Worm (Caenorhabditis elegans): Measurements from ENCODE around the gene piki-1.

piki-1 gene

ce11 chrX:15272925-15273324 is 26.7 kb upstream of the piki-1 start:
- TF ChIP-seq nhr-25 (tag; optimal IDR thresholded peaks at IDR 0.05; ENCODE audit: borderline replicate concordance, insufficient read depth) (peak; percentile 72), egl-43 (GFP tag; IDR thresholded peaks at IDR 0.05) (no peak), lin-13 (GFP tag; optimal IDR thresholded peaks at IDR 0.05) (no peak), aha-1 (tag) (peak; percentile 54), fos-1 (tag; optimal IDR thresholded peaks at IDR 0.05) (no peak), hif-1 (tag; optimal IDR thresholded peaks at IDR 0.05) (no peak)

ce11 chrX:15270656-15271055 is 24.5 kb upstream of the piki-1 start:
- TF ChIP-seq nhr-28 (tag; optimal IDR thresholded peaks at IDR 0.05), result no peak
- TF ChIP-seq aha-1 (tag), result peak; percentile 93

- TF ChIP-seq ceh-20 (GFP tag; IDR thresholded peaks at IDR 0.05) (no peak), hlh-30 (tag; optimal IDR thresholded peaks at IDR 0.05; ENCODE audit: insufficient read depth) (no peak), unc-62 (GFP tag; optimal IDR thresholded peaks at IDR 0.05 in 1 of 2) (peak in 1 of 2 experiments; percentile 96), unc-62 (tag; optimal IDR thresholded peaks at IDR 0.05) (no peak)
Observed at ce11 chrX:15268461-15268860, 22.3 kb upstream of the piki-1 start.

- TF ChIP-seq nhr-237 (tag; optimal IDR thresholded peaks at IDR 0.05), result no peak
- no peak for TF ChIP-seq zag-1 (tag; optimal IDR thresholded peaks at IDR 0.05)
- TF ChIP-seq hlh-30 (tag; optimal IDR thresholded peaks at IDR 0.05; ENCODE audit: insufficient read depth), result peak; percentile 26
- TF ChIP-seq lir-3 (tag; optimal IDR thresholded peaks at IDR 0.05), result no peak
- peak; percentile 37 for TF ChIP-seq aha-1 (tag)
- TF ChIP-seq set-16 (GFP tag; IDR thresholded peaks at IDR 0.05), result no peak
- TF ChIP-seq snpc-1.2 (GFP tag; IDR thresholded peaks at IDR 0.05), result no peak
- TF ChIP-seq nhr-42 (GFP tag; IDR thresholded peaks at IDR 0.05), result no peak
Observed at ce11 chrX:15264593-15264992, 18.4 kb upstream of the piki-1 start.

ce11 chrX:15264149-15264548 is 17.9 kb upstream of the piki-1 start:
- TF ChIP-seq nhr-48 (tag; optimal IDR thresholded peaks at IDR 0.05), result no peak
- no peak for TF ChIP-seq daf-12 (tag; optimal IDR thresholded peaks at IDR 0.05)
- TF ChIP-seq zfp-2 (tag; optimal IDR thresholded peaks at IDR 0.05), result no peak
- no peak for TF ChIP-seq spr-3 (GFP tag; optimal IDR thresholded peaks at IDR 0.05)
- TF ChIP-seq pqm-1 (tag; optimal IDR thresholded peaks at IDR 0.05), result no peak
- no peak for TF ChIP-seq nhr-102 (tag; optimal IDR thresholded peaks at IDR 0.05)
- TF ChIP-seq hlh-11 (tag; optimal IDR thresholded peaks at IDR 0.05), result no peak
- no peak for TF ChIP-seq aha-1 (tag)
- TF ChIP-seq F10B5.3 (tag; optimal IDR thresholded peaks at IDR 0.05), result no peak

- TF ChIP-seq unc-62 (GFP tag; optimal IDR thresholded peaks at IDR 0.05 in 1 of 2) (peak in 1 of 2 experiments; percentile 91), unc-62 (tag; optimal IDR thresholded peaks at IDR 0.05) (no peak), dmd-6 (GFP tag; IDR thresholded peaks at IDR 0.05) (no peak)
Observed at ce11 chrX:15262875-15263274, 16.7 kb upstream of the piki-1 start.

ce11 chrX:15262423-15262822 is 16.2 kb upstream of the piki-1 start, which contains the start of gene F46F2.5:
F46F2.5 (plus strand) TSS chrX:15262723.
- TF ChIP-seq ceh-20 (GFP tag; IDR thresholded peaks at IDR 0.05), result no peak
- TF ChIP-seq nhr-25 (tag; optimal IDR thresholded peaks at IDR 0.05; ENCODE audit: borderline replicate concordance, insufficient read depth), result no peak
- no peak for TF ChIP-seq nhr-28 (tag; optimal IDR thresholded peaks at IDR 0.05)
- no peak for TF ChIP-seq snpc-1.2 (GFP tag; IDR thresholded peaks at IDR 0.05)
- no peak for TF ChIP-seq set-16 (GFP tag; IDR thresholded peaks at IDR 0.05)
- no peak for TF ChIP-seq zfp-2 (tag; optimal IDR thresholded peaks at IDR 0.05)
- no peak for TF ChIP-seq ctbp-1 (GFP tag; IDR thresholded peaks at IDR 0.05)
- TF ChIP-seq sdz-12 (GFP tag; optimal IDR thresholded peaks at IDR 0.05), result no peak
- TF ChIP-seq ZK337.2 (GFP tag; IDR thresholded peaks at IDR 0.05), result no peak
- TF ChIP-seq daf-12 (tag; optimal IDR thresholded peaks at IDR 0.05), result no peak
- no peak for TF ChIP-seq nhr-10 (tag; optimal IDR thresholded peaks at IDR 0.05)

All from whole organism, L4 larva.